Worm (Caenorhabditis elegans) whole organism, late embryonic: ENCODE results near the gene gadr-2.

ENCODE experiments used
- C38D4.7 ChIP-seq: fragments of 200-800 bp; sonication (Bioruptor generic); optimal IDR thresholded peaks from 2 replicates; lab custom pipeline; 2018; ENCODE audit warnings: mild to moderate bottlenecking, missing genetic modification characterization, moderate library complexity, missing compliant biosample characterization
- F13H6.1 ChIP-seq: sonication (generic microtip); optimal IDR thresholded peaks from 2 replicates; lab custom pipeline; 2016; ENCODE audit warnings: missing genetic modification characterization, missing compliant biosample characterization
- K02D7.2 ChIP-seq: sonication (generic microtip); optimal IDR thresholded peaks from 2 replicates; lab custom pipeline; 2017; ENCODE audit warnings: mild to moderate bottlenecking, missing genetic modification characterization, missing compliant biosample characterization
- K09A11.1 ChIP-seq: sonication (generic microtip); optimal IDR thresholded peaks from 2 replicates; lab custom pipeline; 2017; ENCODE audit warnings: antibody characterized with exemption, mild to moderate bottlenecking, missing genetic modification characterization, missing compliant biosample characterization; ENCODE audit not compliant: insufficient read depth
- T23F11.4 ChIP-seq: fragments of 200-800 bp; sonication (Bioruptor generic); optimal IDR thresholded peaks from 2 replicates; lab custom pipeline; 2018; ENCODE audit warnings: mild to moderate bottlenecking, missing genetic modification characterization, missing compliant biosample characterization
- ahr-1 ChIP-seq: sonication (generic microtip); optimal IDR thresholded peaks from 2 replicates; lab custom pipeline; 2016; ENCODE audit warnings: missing genetic modification characterization, missing compliant biosample characterization
- ama-1 ChIP-seq: fragments of 150-350 bp; optimal IDR thresholded peaks from 2 replicates; lab custom pipeline; 2014
- ceh-14 ChIP-seq: sonication (generic microtip); optimal IDR thresholded peaks from 2 replicates; lab custom pipeline; 2016; ENCODE audit warnings: missing genotype, missing genetic modification characterization, missing compliant biosample characterization
- ceh-18 ChIP-seq: sonication (generic microtip); optimal IDR thresholded peaks from 2 replicates; lab custom pipeline; 2016; ENCODE audit warnings: missing genetic modification characterization, missing compliant biosample characterization
- ceh-19 ChIP-seq: fragments of 200-800 bp; sonication (Bioruptor generic); optimal IDR thresholded peaks from 2 replicates; lab custom pipeline; 2018; ENCODE audit warnings: mild to moderate bottlenecking, missing genetic modification characterization, missing compliant biosample characterization
- ceh-2 ChIP-seq: sonication (generic microtip); optimal IDR thresholded peaks from 2 replicates; lab custom pipeline; 2016; ENCODE audit warnings: missing genotype, missing genetic modification characterization, missing compliant biosample characterization
- ceh-22 ChIP-seq: sonication (generic microtip); optimal IDR thresholded peaks from 2 replicates; lab custom pipeline; 2017; ENCODE audit warnings: missing biosample characterization, missing genetic modification characterization
- ceh-24 ChIP-seq: sonication (generic microtip); optimal IDR thresholded peaks from 2 replicates; lab custom pipeline; 2016; ENCODE audit warnings: mild to moderate bottlenecking, missing genetic modification characterization, missing compliant biosample characterization
- ceh-30 ChIP-seq: fragments of 150-350 bp; optimal IDR thresholded peaks from 2 replicates; lab custom pipeline; 2014; ENCODE audit warnings: missing biosample characterization, missing genetic modification characterization
- ceh-31 ChIP-seq: sonication (generic microtip); optimal IDR thresholded peaks from 2 replicates; lab custom pipeline; 2016; ENCODE audit warnings: missing genetic modification characterization, missing compliant biosample characterization
- ceh-34 ChIP-seq: sonication (generic microtip); optimal IDR thresholded peaks from 2 replicates; lab custom pipeline; 2016; ENCODE audit warnings: mild to moderate bottlenecking, missing genetic modification characterization, missing compliant biosample characterization
- ceh-45 ChIP-seq: fragments of 200-800 bp; sonication (Bioruptor generic); IDR thresholded peaks from 2 replicates; pipeline ENCODE4 v1.3.6; 2022; ENCODE audit warnings: missing genetic modification reagents, missing genetic modification characterization, missing compliant biosample characterization
- ceh-48 ChIP-seq: sonication (generic microtip); optimal IDR thresholded peaks from 2 replicates; lab custom pipeline; 2016; ENCODE audit warnings: missing genetic modification characterization, inconsistent platforms, missing compliant biosample characterization
- ceh-6 ChIP-seq: fragments of 200-800 bp; sonication (Bioruptor generic); optimal IDR thresholded peaks from 2 replicates; lab custom pipeline; 2018; ENCODE audit warnings: mild to moderate bottlenecking, missing genetic modification characterization, missing compliant biosample characterization
- ceh-9 ChIP-seq: sonication (generic microtip); optimal IDR thresholded peaks from 2 replicates; lab custom pipeline; 2016; ENCODE audit warnings: mild to moderate bottlenecking, missing genetic modification characterization, inconsistent platforms, missing compliant biosample characterization
- che-1 ChIP-seq: sonication (generic microtip); optimal IDR thresholded peaks from 2 replicates; lab custom pipeline; 2016; ENCODE audit warnings: mild to moderate bottlenecking, missing genetic modification characterization, missing compliant biosample characterization
- dmd-4 ChIP-seq: sonication (generic microtip); optimal IDR thresholded peaks from 2 replicates; lab custom pipeline; 2016; ENCODE audit warnings: borderline replicate concordance, missing genetic modification characterization, missing compliant biosample characterization
- dve-1 ChIP-seq: sonication (generic microtip); optimal IDR thresholded peaks from 2 replicates; lab custom pipeline; 2017; ENCODE audit warnings: antibody characterized with exemption, mild to moderate bottlenecking, missing genetic modification characterization, missing compliant biosample characterization
- elt-2 ChIP-seq: sonication (generic microtip); optimal IDR thresholded peaks from 2 replicates; lab custom pipeline; 2016; ENCODE audit warnings: missing genetic modification reagents, missing genetic modification characterization, missing compliant biosample characterization
- eyg-1 ChIP-seq: sonication (generic microtip); optimal IDR thresholded peaks from 2 replicates; lab custom pipeline; 2016; ENCODE audit warnings: missing genotype, missing genetic modification characterization, missing compliant biosample characterization
- fkh-10 ChIP-seq: fragments of 150-350 bp; optimal IDR thresholded peaks from 2 replicates; lab custom pipeline; 2014; ENCODE audit warnings: missing biosample characterization, missing genetic modification reagents, missing genetic modification characterization
- fkh-6 ChIP-seq: sonication (generic microtip); optimal IDR thresholded peaks from 2 replicates; lab custom pipeline; 2016; ENCODE audit warnings: missing genetic modification characterization, missing compliant biosample characterization
- hlh-13 ChIP-seq: fragments of 200-800 bp; sonication (Bioruptor generic); optimal IDR thresholded peaks from 2 replicates; lab custom pipeline; 2018; ENCODE audit warnings: mild to moderate bottlenecking, missing genetic modification characterization, missing compliant biosample characterization
- hlh-6 ChIP-seq: sonication (generic microtip); optimal IDR thresholded peaks from 2 replicates; lab custom pipeline; 2016; ENCODE audit warnings: missing genotype, missing genetic modification characterization, missing compliant biosample characterization
- hlh-8 ChIP-seq: sonication (generic microtip); optimal IDR thresholded peaks from 2 replicates; lab custom pipeline; 2016; ENCODE audit warnings: missing genotype, missing genetic modification characterization, missing compliant biosample characterization
- nfya-1 ChIP-seq: sonication (generic microtip); optimal IDR thresholded peaks from 2 replicates; lab custom pipeline; 2017; ENCODE audit warnings: missing genetic modification characterization, mild to moderate bottlenecking, missing compliant biosample characterization, antibody characterized with exemption, moderate library complexity
- npax-4 ChIP-seq: sonication (generic microtip); optimal IDR thresholded peaks from 2 replicates; lab custom pipeline; 2016; ENCODE audit warnings: missing genetic modification characterization, missing compliant biosample characterization
- odd-2 ChIP-seq: sonication (generic microtip); optimal IDR thresholded peaks from 2 replicates; lab custom pipeline; 2017; ENCODE audit warnings: antibody characterized with exemption, mild to moderate bottlenecking, missing genetic modification characterization, missing compliant biosample characterization
- pag-3 ChIP-seq: sonication (generic microtip); optimal IDR thresholded peaks from 2 replicates; lab custom pipeline; 2016; ENCODE audit warnings: missing compliant biosample characterization, missing genetic modification characterization, borderline replicate concordance
- pat-9 ChIP-seq: fragments of 200-800 bp; sonication (Bioruptor generic); optimal IDR thresholded peaks from 2 replicates; lab custom pipeline; 2018; ENCODE audit warnings: mild to moderate bottlenecking, missing genetic modification characterization, moderate library complexity, missing compliant biosample characterization
- pax-1 ChIP-seq: fragments of 150-350 bp; optimal IDR thresholded peaks from 2 replicates; lab custom pipeline; 2014; ENCODE audit warnings: missing biosample characterization, missing genetic modification characterization
- pha-2 ChIP-seq: sonication (generic microtip); optimal IDR thresholded peaks from 2 replicates; lab custom pipeline; 2017; ENCODE audit warnings: mild to moderate bottlenecking, missing genetic modification characterization, missing compliant biosample characterization
- pha-4 ChIP-seq: fragments of 150-350 bp; optimal IDR thresholded peaks from 2 replicates; lab custom pipeline; 2018; ENCODE audit warnings: missing biosample characterization, missing genetic modification reagents, missing genetic modification characterization
- pqm-1 ChIP-seq: sonication (generic microtip); optimal IDR thresholded peaks from 2 replicates; lab custom pipeline; 2016; ENCODE audit warnings: missing genetic modification characterization, missing compliant biosample characterization
- pros-1 ChIP-seq: fragments of 150-350 bp; optimal IDR thresholded peaks from 2 replicates; lab custom pipeline; 2014; ENCODE audit warnings: missing biosample characterization, missing genetic modification reagents, missing genetic modification characterization
- ref-2 ChIP-seq: sonication (generic microtip); optimal IDR thresholded peaks from 2 replicates; lab custom pipeline; 2016; ENCODE audit warnings: missing genetic modification characterization, missing compliant biosample characterization
- sox-2 ChIP-seq: fragments of 200-800 bp; sonication (Bioruptor generic); IDR thresholded peaks from 2 replicates; pipeline ENCODE4 v1.3.6; 2022; ENCODE audit warnings: missing genetic modification reagents, missing genetic modification characterization, missing compliant biosample characterization
- tbx-2 ChIP-seq: sonication (generic microtip); optimal IDR thresholded peaks from 2 replicates; lab custom pipeline; 2016; ENCODE audit warnings: missing genetic modification characterization, missing compliant biosample characterization
- ttx-3 ChIP-seq: sonication (generic microtip); optimal IDR thresholded peaks from 2 replicates; lab custom pipeline; 2016; ENCODE audit warnings: missing genetic modification reagents, missing genetic modification characterization, missing compliant biosample characterization
- unc-3 ChIP-seq, 2 experiments: fragments of 200-800 bp in 1 of 2; sonication (Bioruptor generic) in 1 of 2; sonication (generic microtip) in 1 of 2; conservative IDR thresholded peaks in 1 of 2; optimal IDR thresholded peaks in 1 of 2; 2 replicates each; pipeline versions ENCODE4 v1.3.6 to Lab custom; 2016 to 2022; ENCODE audit warnings: missing compliant biosample characterization in 2 of 2, missing genetic modification characterization in 2 of 2, missing genetic modification reagents in 1 of 2
- unc-42 ChIP-seq: sonication (generic microtip); optimal IDR thresholded peaks from 2 replicates; lab custom pipeline; 2016; ENCODE audit warnings: missing genotype, missing genetic modification characterization, missing compliant biosample characterization
- unc-55 ChIP-seq: sonication (generic microtip); optimal IDR thresholded peaks from 2 replicates; lab custom pipeline; 2017; ENCODE audit warnings: missing biosample characterization, missing genetic modification reagents, missing genetic modification characterization
- unc-86 ChIP-seq: sonication (generic microtip); optimal IDR thresholded peaks from 2 replicates; lab custom pipeline; 2016; ENCODE audit warnings: missing genetic modification characterization, missing compliant biosample characterization
- ztf-16 ChIP-seq: sonication (generic microtip); optimal IDR thresholded peaks from 2 replicates; lab custom pipeline; 2017; ENCODE audit warnings: missing genetic modification characterization, missing compliant biosample characterization

Gene gadr-2

ce11 chrIV:9445407-9445806, 39.5 kb downstream of the gadr-2 start, which contains the start of gene hsp-12.3:
hsp-12.3 (minus strand) TSS chrIV:9445507.
- TF ChIP-seq nfya-1 (no peak), fkh-6 (tag; lab: Kevin White, UChicago) (no peak), odd-2 (tag; lab: Kevin White, UChicago) (no peak), ceh-30 (no peak), pat-9 (tag; lab: Kevin White, UChicago) (no peak), ceh-34 (tag; lab: Kevin White, UChicago) (no peak), dmd-4 (no peak), ceh-24 (no peak), hlh-13 (GFP tag; lab: Kevin White, UChicago) (no peak), dve-1 (tag; lab: Kevin White, UChicago) (no peak), ceh-9 (tag; lab: Kevin White, UChicago) (no peak), unc-55 (no peak), pqm-1 (tag; lab: Kevin White, UChicago) (no peak), unc-86 (tag; lab: Kevin White, UChicago) (no peak), hlh-8 (tag; lab: Kevin White, UChicago) (no peak), ceh-48 (no peak), tbx-2 (tag; lab: Kevin White, UChicago) (no peak), pros-1 (tag; lab: Kevin White, UChicago) (no peak), ceh-6 (GFP tag; lab: Kevin White, UChicago) (no peak)

DNA sequence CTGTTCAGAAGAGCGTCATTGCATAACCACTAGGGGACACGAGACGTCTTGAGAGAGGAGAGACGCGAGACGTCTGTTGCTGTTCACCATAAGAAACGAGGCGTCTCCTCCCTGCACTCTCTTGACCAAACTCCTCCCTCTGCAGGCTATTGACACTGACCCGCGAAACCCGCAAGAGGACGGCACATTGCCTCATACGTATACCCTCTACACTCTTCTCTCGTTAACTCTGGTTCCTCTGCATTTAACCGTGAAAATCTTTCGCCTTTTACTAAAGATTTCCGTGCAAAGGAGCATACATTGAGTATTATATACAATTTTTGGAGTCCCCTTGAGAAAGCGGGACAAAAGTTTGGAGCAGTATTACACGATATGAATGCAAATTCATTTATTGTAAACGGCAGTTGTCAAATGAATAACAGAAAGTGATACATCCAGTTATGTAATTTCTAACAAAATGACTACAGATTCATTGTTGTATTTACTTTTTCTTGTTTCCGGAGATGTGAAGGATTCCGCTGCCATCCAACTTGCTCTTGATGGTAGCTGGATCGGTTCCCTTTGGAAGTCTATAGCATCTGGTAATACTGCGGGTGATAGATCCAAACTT, 40.4 kb downstream of the gadr-2 start:
- TF ChIP-seq pqm-1 (tag; lab: Kevin White, UChicago) (no peak), ceh-6 (GFP tag; lab: Kevin White, UChicago) (no peak), ztf-16 (peak; percentile 40), pag-3 (tag; lab: Kevin White, UChicago) (no peak), fkh-10 (GFP tag; lab: Kevin White, UChicago) (no peak), ceh-22 (tag; lab: Kevin White, UChicago) (peak; percentile 16), dve-1 (tag; lab: Kevin White, UChicago) (peak; percentile 52), elt-2 (tag; lab: Kevin White, UChicago) (peak; percentile 77), unc-3 (GFP tag; conservative IDR thresholded peaks at IDR 0.05; lab: Robert Waterston, UW) (no peak), unc-3 (tag; optimal IDR thresholded peaks at IDR 0.05; lab: Kevin White, UChicago) (no peak), F13H6.1 (peak; percentile 42), pha-4 (tag; lab: Kevin White, UChicago) (no peak), eyg-1 (tag; lab: Kevin White, UChicago) (no peak), unc-42 (tag; lab: Kevin White, UChicago) (peak; percentile 79), ceh-2 (peak; percentile 41), ahr-1 (tag; lab: Kevin White, UChicago) (no peak), pha-2 (peak; percentile 7), ama-1 (peak; percentile 97), ceh-19 (GFP tag; lab: Kevin White, UChicago) (peak; percentile 36), ceh-9 (tag; lab: Kevin White, UChicago) (no peak), ceh-45 (GFP tag; lab: Robert Waterston, UW) (no peak), fkh-6 (tag; lab: Kevin White, UChicago) (peak; percentile 23), K02D7.2 (tag; lab: Kevin White, UChicago) (no peak), pax-1 (peak; percentile 59), ceh-34 (tag; lab: Kevin White, UChicago) (peak; percentile 82), ceh-18 (tag; lab: Kevin White, UChicago) (peak; percentile 77), ceh-48 (peak; percentile 7), che-1 (tag; lab: Kevin White, UChicago) (peak; percentile 33), hlh-6 (tag; lab: Kevin White, UChicago) (no peak), tbx-2 (tag; lab: Kevin White, UChicago) (peak; percentile 87), C38D4.7 (GFP tag; lab: Kevin White, UChicago) (no peak), ttx-3 (tag; lab: Kevin White, UChicago) (peak; percentile 21), ceh-31 (tag; lab: Kevin White, UChicago) (peak; percentile 86), T23F11.4 (no peak), hlh-13 (GFP tag; lab: Kevin White, UChicago) (no peak), nfya-1 (peak; percentile 83), npax-4 (no peak), K09A11.1 (tag; lab: Kevin White, UChicago) (no peak), ceh-14 (tag; lab: Kevin White, UChicago) (peak; percentile 50), ref-2 (peak; percentile 76), sox-2 (GFP tag; lab: Robert Waterston, UW) (peak; percentile 33; the same call in 1 of the 2 replicates)
